Worm (Caenorhabditis elegans) whole organism, young adult: ENCODE measurements around the gene ubc-8.

Experiments used
- C17E4.6 ChIP-seq: fragments of 200-800 bp; sonication (Bioruptor generic); IDR thresholded peaks from 2 replicates; pipeline ENCODE4 v1.3.6; 2022; ENCODE audit warnings: missing genetic modification reagents, missing genetic modification characterization, missing compliant biosample characterization
- D2030.7 ChIP-seq: fragments of 200-800 bp; sonication (Bioruptor generic); IDR thresholded peaks from 2 replicates; pipeline ENCODE4 v1.3.6; 2022; ENCODE audit warnings: missing genetic modification reagents, missing genetic modification characterization, missing compliant biosample characterization
- F22D6.2 ChIP-seq: sonication (generic microtip); optimal IDR thresholded peaks from 2 replicates; lab custom pipeline; 2016; ENCODE audit warnings: mild to moderate bottlenecking, missing genetic modification characterization, missing compliant biosample characterization
- F52B5.7 ChIP-seq: sonication (generic microtip); optimal IDR thresholded peaks from 2 replicates; lab custom pipeline; 2016; ENCODE audit warnings: mild to moderate bottlenecking, missing genetic modification characterization, missing compliant biosample characterization
- ama-1 ChIP-seq, 3 experiments: fragments of 150-350 bp in 1 of 3; sonication (generic microtip) in 2 of 3; optimal IDR thresholded peaks; 2 replicates each; lab custom pipeline; 2014 to 2018; ENCODE audit warnings: missing biosample characterization in 2 of 3, missing genetic modification characterization in 2 of 3, missing genetic modification reagents in 2 of 3
- bed-1 ChIP-seq: fragments of 200-800 bp; sonication (Bioruptor generic); IDR thresholded peaks from 2 replicates; pipeline ENCODE4 v1.3.6; 2022; ENCODE audit warnings: missing genetic modification reagents, missing genetic modification characterization, missing compliant biosample characterization
- ceh-27 ChIP-seq: fragments of 200-800 bp; sonication (Bioruptor generic); optimal IDR thresholded peaks from 2 replicates; lab custom pipeline; 2018; ENCODE audit warnings: mild to moderate bottlenecking, missing genetic modification characterization, moderate library complexity, missing compliant biosample characterization
- nhr-120 ChIP-seq: fragments of 200-800 bp; sonication (Bioruptor generic); IDR thresholded peaks from 2 replicates; pipeline ENCODE4 v1.3.6; 2022; ENCODE audit warnings: missing genetic modification characterization, missing compliant biosample characterization
- snpc-4 ChIP-seq, 5 experiments: fragments of 150-350 bp in 1 of 5; sonication (generic microtip) in 4 of 5; optimal IDR thresholded peaks; 2 replicates each; lab custom pipeline; 2014 to 2018; ENCODE audit warnings: missing genetic modification characterization in 5 of 5, missing biosample characterization in 3 of 5, antibody characterized with exemption in 2 of 5, mild to moderate bottlenecking in 2 of 5, missing compliant biosample characterization in 2 of 5, missing genotype in 2 of 5, moderate library complexity in 2 of 5, missing genetic modification reagents in 1 of 5
- unc-130 ChIP-seq: sonication (generic microtip); optimal IDR thresholded peaks from 2 replicates; lab custom pipeline; 2016; ENCODE audit warnings: missing genetic modification reagents, missing genetic modification characterization, missing compliant biosample characterization
- ztf-18 ChIP-seq: sonication (generic microtip); optimal IDR thresholded peaks from 2 replicates; lab custom pipeline; 2016; ENCODE audit warnings: missing genotype, mild to moderate bottlenecking, missing genetic modification characterization, missing compliant biosample characterization
- ztf-22 ChIP-seq: fragments of 200-800 bp; sonication (Bioruptor generic); optimal IDR thresholded peaks from 2 replicates; lab custom pipeline; 2018; ENCODE audit warnings: mild to moderate bottlenecking, missing genetic modification characterization, moderate library complexity, missing compliant biosample characterization
- ztf-6 ChIP-seq: fragments of 200-800 bp; sonication (Bioruptor generic); IDR thresholded peaks from 2 replicates; pipeline ENCODE4 v1.3.6; 2022; ENCODE audit warnings: missing genetic modification reagents, missing genetic modification characterization, missing compliant biosample characterization

DNA sequence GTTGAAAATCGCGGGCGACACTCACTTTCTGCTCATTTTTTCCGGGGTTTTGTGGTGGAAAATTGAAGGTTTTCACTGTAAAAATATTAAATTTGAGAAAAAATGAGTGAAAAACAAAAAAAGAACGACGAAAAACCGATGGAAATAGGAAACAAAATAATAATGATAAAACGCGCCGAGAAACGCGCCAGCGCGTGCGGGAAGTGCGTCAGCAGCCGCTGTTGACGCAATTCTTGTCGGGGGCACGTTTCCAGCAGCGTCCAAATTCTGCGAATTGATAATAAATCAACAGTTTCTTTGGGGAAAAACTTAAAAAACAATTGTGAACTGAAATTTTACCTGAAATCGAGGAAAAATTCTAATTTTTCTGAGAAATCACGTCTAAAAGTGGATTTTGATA is 18.7 kb upstream of the ubc-8 start, which contains the start of gene ubxn-2:
- TF ChIP-seq unc-130 (GFP tag; lab: Kevin White, UChicago) (peak; percentile 19), ztf-6 (no peak), C17E4.6 (no peak), F52B5.7 (tag; lab: Kevin White, UChicago) (no peak), F22D6.2 (tag; lab: Kevin White, UChicago) (no peak), nhr-120 (GFP tag; lab: Robert Waterston, UW) (no peak), D2030.7 (GFP tag; lab: Robert Waterston, UW) (peak; percentile 64), ceh-27 (peak; percentile 26), ztf-18 (tag; lab: Kevin White, UChicago) (peak; percentile 96), bed-1 (GFP tag; lab: Robert Waterston, UW) (no peak), snpc-4 (GFP tag; optimal IDR thresholded peaks at IDR 0.05; lab: Kevin White, UChicago) (no peak), snpc-4 (tag; optimal IDR thresholded peaks at IDR 0.05; lab: Kevin White, UChicago) (peak in 2 of 4 experiments; percentile 34 to 49), ztf-22 (no peak), ama-1 (optimal IDR thresholded peaks at IDR 0.05; lab: Kevin White, UChicago) (no peak), ama-1 (GFP tag; optimal IDR thresholded peaks at IDR 0.05; lab: Kevin White, UChicago) (no peak)
